Worm (Caenorhabditis elegans): ENCODE measurements around the gene F12A10.1.

- TF ChIP-seq ceh-45 (GFP tag; IDR thresholded peaks at IDR 0.05) (no peak), pag-3 (tag; optimal IDR thresholded peaks at IDR 0.05; ENCODE audit: borderline replicate concordance) (no peak), tbx-7 (tag; optimal IDR thresholded peaks at IDR 0.05) (no peak), lin-11 (tag; optimal IDR thresholded peaks at IDR 0.05) (no peak), ceh-19 (GFP tag; optimal IDR thresholded peaks at IDR 0.05) (no peak), fkh-6 (tag; optimal IDR thresholded peaks at IDR 0.05) (no peak), eyg-1 (tag; optimal IDR thresholded peaks at IDR 0.05) (no peak), C08G9.2 (tag; optimal IDR thresholded peaks at IDR 0.05) (no peak), nhr-232 (tag; optimal IDR thresholded peaks at IDR 0.05) (no peak)
Observed at ce11 chrII:5498156-5498739, 1.9 kb downstream of the F12A10.1 start, which contains the start of the genes suex-1 and F12A10.9.

All from whole organism, late embryonic.